Fruit fly (Drosophila melanogaster): ENCODE results near the gene TwdlL.

- TF ChIP-seq Dfd (GFP tag; optimal IDR thresholded peaks at IDR 0.05) (no peak), usp (GFP tag; optimal IDR thresholded peaks at IDR 0.05) (no peak), Dif (GFP tag; optimal IDR thresholded peaks at IDR 0.05; ENCODE audit: partially characterized antibody) (no peak), OdsH (GFP tag; optimal IDR thresholded peaks at IDR 0.05) (no peak), h (GFP tag; optimal IDR thresholded peaks at IDR 0.05) (no peak), fru (GFP tag; optimal IDR thresholded peaks at IDR 0.05) (no peak), HLH106 (tag; optimal IDR thresholded peaks at IDR 0.05) (no peak), br (GFP tag; optimal IDR thresholded peaks at IDR 0.05) (no peak), pan (optimal IDR thresholded peaks at IDR 0.05) (no peak), Sp1 (GFP tag; optimal IDR thresholded peaks at IDR 0.05) (no peak), psq (GFP tag; optimal IDR thresholded peaks at IDR 0.05) (no peak), GATAd (GFP tag; optimal IDR thresholded peaks at IDR 0.05) (no peak), Myc (optimal IDR thresholded peaks at IDR 0.05) (no peak), lola (GFP tag; optimal IDR thresholded peaks at IDR 0.05) (no peak)
Observed at dm6 chr3R:26606498-26606897, 19.0 kb downstream of the TwdlL start.
